Fruit fly (Drosophila melanogaster) whole organism, embryonic: ENCODE data around the gene vkg.

Experiments
- CG10209 ChIP-seq: fragments of 200-800 bp; sonication (Bioruptor generic); optimal IDR thresholded peaks from 3 replicates; lab custom pipeline; 2017; ENCODE audit warnings: missing biosample characterization, mild to moderate bottlenecking, missing genetic modification characterization, missing genetic modification reagents
- CG11723 ChIP-seq: fragments of 200-800 bp; sonication (Bioruptor generic); optimal IDR thresholded peaks from 2 replicates; lab custom pipeline; 2017; ENCODE audit warnings: missing biosample characterization, mild to moderate bottlenecking, missing genetic modification characterization
- CG1603 ChIP-seq: fragments of 200-800 bp; sonication (Bioruptor generic); optimal IDR thresholded peaks from 2 replicates; lab custom pipeline; 2019; ENCODE audit warnings: missing biosample characterization, mild to moderate bottlenecking, missing genetic modification characterization, moderate library complexity
- CG17328 ChIP-seq: fragments of 200-800 bp; sonication (Bioruptor generic); IDR thresholded peaks from 2 replicates; pipeline ENCODE4 v1.3.6; 2022; ENCODE audit warnings: missing biosample characterization, missing genetic modification characterization
- CG2116 ChIP-seq: fragments of 200-800 bp; sonication (Bioruptor generic); optimal IDR thresholded peaks from 3 replicates; lab custom pipeline; 2018; ENCODE audit warnings: missing biosample characterization, mild to moderate bottlenecking, missing genetic modification characterization
- CG6654 ChIP-seq: fragments of 200-800 bp; sonication (Bioruptor generic); optimal IDR thresholded peaks from 2 replicates; lab custom pipeline; 2017; ENCODE audit warnings: missing biosample characterization, mild to moderate bottlenecking, missing genetic modification characterization
- CG7556 ChIP-seq: fragments of 200-800 bp; sonication (Bioruptor generic); optimal IDR thresholded peaks from 2 replicates; lab custom pipeline; 2017; ENCODE audit warnings: missing biosample characterization, mild to moderate bottlenecking, missing genetic modification characterization
- CG8359 ChIP-seq: fragments of 200-800 bp; sonication (Bioruptor generic); optimal IDR thresholded peaks from 2 replicates; lab custom pipeline; 2017; ENCODE audit warnings: missing biosample characterization, mild to moderate bottlenecking, missing genetic modification characterization, borderline replicate concordance
- D ChIP-seq, 2 experiments: fragments of 200-800 bp in 1 of 2; fragments of >200 bp in 1 of 2; sonication (Bioruptor generic) in 1 of 2; optimal IDR thresholded peaks; 2 replicates in 1 of 2; 3 replicates in 1 of 2; lab custom pipeline; 2017; ENCODE audit warnings: mild to moderate bottlenecking in 1 of 2, missing biosample characterization in 1 of 2, missing genetic modification characterization in 1 of 2, missing genetic modification reagents in 1 of 2
- Drgx ChIP-seq: fragments of 200-800 bp; sonication (Bioruptor generic); IDR thresholded peaks from 2 replicates; pipeline ENCODE4 v1.3.6; 2022; ENCODE audit warnings: missing biosample characterization, missing genetic modification characterization
- Hr51 ChIP-seq, 2 experiments: fragments of 200-800 bp; sonication (Bioruptor generic); optimal IDR thresholded peaks; 2 replicates in 1 of 2; 3 replicates in 1 of 2; lab custom pipeline; 2016 to 2018; ENCODE audit warnings: missing biosample characterization in 2 of 2, missing genetic modification characterization in 2 of 2, mild to moderate bottlenecking in 1 of 2, moderate library complexity in 1 of 2
- Med ChIP-seq: fragments of 200-800 bp; sonication (Bioruptor generic); peaks from one replicate; lab custom pipeline; 2016; ENCODE audit warnings: missing biosample characterization, missing genetic modification characterization, mild to moderate bottlenecking, inconsistent platforms, moderate library complexity
- Neu2 ChIP-seq: fragments of 200-800 bp; sonication (Bioruptor generic); optimal IDR thresholded peaks from 3 replicates; lab custom pipeline; 2016; ENCODE audit warnings: missing biosample characterization, missing genetic modification characterization, borderline replicate concordance
- Oli ChIP-seq: fragments of 200-800 bp; sonication (Bioruptor generic); optimal IDR thresholded peaks from 2 replicates; lab custom pipeline; 2018; ENCODE audit warnings: missing biosample characterization, mild to moderate bottlenecking, missing genetic modification characterization, moderate library complexity
- Vsx1 ChIP-seq: fragments of 200-800 bp; sonication (Bioruptor generic); optimal IDR thresholded peaks from 2 replicates; lab custom pipeline; 2017; ENCODE audit warnings: missing biosample characterization, mild to moderate bottlenecking, missing genetic modification characterization, missing genetic modification reagents
- bbx ChIP-seq: fragments of 200-800 bp; sonication (Bioruptor generic); IDR thresholded peaks from 2 replicates; pipeline ENCODE4 v1.3.6; 2022; ENCODE audit warnings: missing biosample characterization, missing genetic modification characterization; ENCODE audit not compliant: partially characterized antibody
- bsh ChIP-seq, 2 experiments: fragments of 200-800 bp; sonication (Bioruptor generic); optimal IDR thresholded peaks; 2 replicates each; lab custom pipeline; 2017 to 2018; ENCODE audit warnings: mild to moderate bottlenecking in 2 of 2, missing biosample characterization in 2 of 2, missing genetic modification characterization in 2 of 2, moderate library complexity in 1 of 2
- cad ChIP-seq: fragments of >200 bp; optimal IDR thresholded peaks from 2 replicates; lab custom pipeline; 2017; ENCODE audit warnings: missing biosample characterization, missing genetic modification characterization
- ci ChIP-seq: fragments of 200-800 bp; sonication (Bioruptor generic); IDR thresholded peaks from 3 replicates; pipeline ENCODE4 v1.3.6; 2022; ENCODE audit warnings: missing biosample characterization, missing genetic modification characterization
- esg ChIP-seq: fragments of 200-800 bp; sonication (Bioruptor generic); conservative IDR thresholded peaks from 2 replicates; pipeline ENCODE4 v1.3.6; 2022; ENCODE audit warnings: missing biosample characterization, missing genetic modification characterization
- gem ChIP-seq: fragments of 200-800 bp; sonication (Bioruptor generic); optimal IDR thresholded peaks from 2 replicates; lab custom pipeline; 2019; ENCODE audit warnings: missing biosample characterization, mild to moderate bottlenecking, missing genetic modification characterization, moderate library complexity
- ind ChIP-seq: fragments of 200-800 bp; sonication (Bioruptor generic); optimal IDR thresholded peaks from 3 replicates; lab custom pipeline; 2016; ENCODE audit warnings: missing biosample characterization, missing genetic modification characterization
- ken ChIP-seq: fragments of 200-800 bp; sonication (Bioruptor generic); IDR thresholded peaks from 3 replicates; pipeline ENCODE4 v1.3.6; 2022; ENCODE audit warnings: missing biosample characterization, missing genetic modification characterization
- lov ChIP-seq, 2 experiments: fragments of 200-800 bp in 1 of 2; fragments of >200 bp in 1 of 2; sonication (Bioruptor generic) in 1 of 2; IDR thresholded peaks in 1 of 2; optimal IDR thresholded peaks in 1 of 2; 2 replicates in 1 of 2; 3 replicates in 1 of 2; pipeline versions ENCODE4 v1.3.6 to Lab custom; 2017 to 2022; ENCODE audit warnings: missing biosample characterization in 1 of 2, missing genetic modification characterization in 1 of 2
- ranshi ChIP-seq: fragments of 200-800 bp; sonication (Bioruptor generic); IDR thresholded peaks from 2 replicates; pipeline ENCODE4 v1.3.6; 2022; ENCODE audit warnings: missing biosample characterization, missing genetic modification characterization
- row ChIP-seq: fragments of 200-800 bp; sonication (Bioruptor generic); IDR thresholded peaks from 3 replicates; pipeline ENCODE4 v1.3.6; 2022; ENCODE audit warnings: missing biosample characterization, missing genetic modification characterization
- sens ChIP-seq: fragments of 200-800 bp; sonication (Bioruptor generic); peaks from one replicate; lab custom pipeline; 2016; ENCODE audit warnings: missing biosample characterization, missing genetic modification characterization
- shn ChIP-seq: fragments of 200-800 bp; sonication (Bioruptor generic); optimal IDR thresholded peaks from 3 replicates; lab custom pipeline; 2016; ENCODE audit warnings: missing biosample characterization, missing genetic modification characterization
- sisA ChIP-seq: fragments of 200-800 bp; sonication (Bioruptor generic); IDR thresholded peaks from 2 replicates; pipeline ENCODE4 v1.3.6; 2022; ENCODE audit warnings: missing biosample characterization, missing genetic modification characterization
- slbo ChIP-seq: fragments of 200-800 bp; sonication (Bioruptor generic); IDR thresholded peaks from 2 replicates; pipeline ENCODE4 v1.3.6; 2022; ENCODE audit warnings: missing biosample characterization, missing genetic modification characterization
- tgo ChIP-seq: fragments of 200-800 bp; sonication (Bioruptor generic); IDR thresholded peaks from 3 replicates; pipeline ENCODE4 v1.3.6; 2022; ENCODE audit warnings: missing biosample characterization, missing genetic modification characterization
- tio ChIP-seq: fragments of 200-800 bp; sonication (Bioruptor generic); optimal IDR thresholded peaks from 2 replicates; lab custom pipeline; 2017; ENCODE audit warnings: missing biosample characterization, missing genetic modification characterization, inconsistent platforms
- toy ChIP-seq: fragments of 200-800 bp; sonication (Bioruptor generic); IDR thresholded peaks from 2 replicates; pipeline ENCODE4 v1.3.6; 2022; ENCODE audit warnings: missing biosample characterization, missing genetic modification characterization
- wdn ChIP-seq: fragments of 200-800 bp; sonication (Bioruptor generic); IDR thresholded peaks from 2 replicates; pipeline ENCODE4 v1.3.6; 2022; ENCODE audit warnings: missing biosample characterization, missing genetic modification characterization
- zen ChIP-seq: fragments of 200-800 bp; sonication (Bioruptor generic); optimal IDR thresholded peaks from 3 replicates; lab custom pipeline; 2018; ENCODE audit warnings: missing biosample characterization, mild to moderate bottlenecking, missing genetic modification characterization, moderate library complexity
- zfh2 ChIP-seq: fragments of 200-800 bp; sonication (Bioruptor generic); optimal IDR thresholded peaks from 2 replicates; lab custom pipeline; 2016; ENCODE audit warnings: missing biosample characterization, missing genetic modification characterization

Gene vkg

DNA sequence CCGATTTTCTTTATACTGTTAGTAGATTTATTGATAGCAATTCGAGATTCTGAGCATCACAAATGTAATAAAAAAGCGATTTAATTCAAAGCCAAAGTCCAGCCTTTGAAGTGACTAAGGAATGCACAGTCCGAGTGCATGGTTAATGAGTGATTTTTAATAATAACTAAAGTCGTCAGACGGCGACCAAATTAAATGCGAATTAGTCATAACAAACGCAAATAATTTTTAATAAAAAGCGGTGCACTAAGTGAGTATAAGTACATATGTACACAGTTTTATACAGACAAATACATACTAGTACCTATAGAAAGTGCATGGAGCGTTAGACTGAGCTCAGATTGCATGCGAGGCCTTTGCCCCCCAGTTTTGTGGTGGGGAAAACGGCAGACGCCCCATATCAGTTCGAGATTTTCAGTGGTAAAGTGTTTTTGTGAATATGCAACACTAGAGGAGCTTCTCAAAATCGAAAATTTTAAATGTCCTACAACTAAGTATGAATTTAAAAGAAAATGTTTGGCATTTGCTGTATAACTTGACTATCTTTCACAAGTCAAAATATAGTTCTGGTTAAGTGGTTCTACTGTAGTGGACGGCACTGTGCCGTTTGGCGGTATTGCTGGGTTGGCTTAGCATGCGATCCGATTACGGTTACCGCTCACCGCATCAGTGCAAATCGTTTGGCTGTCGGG, 25.1 kb downstream of the vkg start (continued):
- TF ChIP-seq sisA (GFP tag; lab: Robert Waterston, UW), result peak; percentile 31; the same call in 1 of the 2 replicates
- 0 out of 2 replicates have a peak, but pooled peaks have one; percentile 40 for TF ChIP-seq CG17328
- TF ChIP-seq Oli (tag; lab: Kevin White, UChicago), result peak; percentile 7
- no peak for TF ChIP-seq cad (GFP tag; lab: Kevin White, UChicago)
- peak; percentile 3 for TF ChIP-seq CG10209 (GFP tag; lab: Kevin White, UChicago)
- TF ChIP-seq Neu2 (GFP tag; lab: Kevin White, UChicago), result no peak
- TF ChIP-seq ranshi, result no peak
- TF ChIP-seq Vsx1 (GFP tag; lab: Kevin White, UChicago), result no peak
- peak; percentile 4 for TF ChIP-seq tio (GFP tag; lab: Kevin White, UChicago)
- TF ChIP-seq Drgx, result peak; percentile 70
- TF ChIP-seq D (optimal IDR thresholded peaks at IDR 0.05; lab: Kevin White, UChicago), result no peak
- no peak for TF ChIP-seq D (GFP tag; optimal IDR thresholded peaks at IDR 0.05; lab: Kevin White, UChicago)
- peak; percentile 27 for TF ChIP-seq Med (GFP tag; lab: Kevin White, UChicago)
- TF ChIP-seq zen, result no peak
- no peak for TF ChIP-seq CG11723 (GFP tag; lab: Kevin White, UChicago)
- no peak for TF ChIP-seq lov (optimal IDR thresholded peaks at IDR 0.05; lab: Kevin White, UChicago)
- 0 out of 3 replicates have a peak, but pooled peaks have one; percentile 25 for TF ChIP-seq lov (GFP tag; IDR thresholded peaks at IDR 0.05; lab: Robert Waterston, UW)
- TF ChIP-seq shn (GFP tag; lab: Kevin White, UChicago), result no peak
- TF ChIP-seq bbx (GFP tag; lab: Robert Waterston, UW), result no peak
- peak in 1 of 2 experiments; percentile 19 for TF ChIP-seq bsh (GFP tag; optimal IDR thresholded peaks at IDR 0.05; lab: Kevin White, UChicago)
- 0 out of 3 replicates have a peak, but pooled peaks have one; percentile 13 for TF ChIP-seq tgo (GFP tag; lab: Robert Waterston, UW)
- TF ChIP-seq CG8359 (GFP tag; lab: Kevin White, UChicago), result no peak
- TF ChIP-seq CG7556 (GFP tag; lab: Kevin White, UChicago), result no peak
- 0 out of 3 replicates have a peak, but pooled peaks have one; percentile 40 for TF ChIP-seq ci
- TF ChIP-seq row (GFP tag; lab: Robert Waterston, UW), result peak; percentile 34; the same call in 1 of the 3 replicates
- 0 out of 2 replicates have a peak, but pooled peaks have one; percentile 17 for TF ChIP-seq esg (GFP tag; lab: Robert Waterston, UW)
- TF ChIP-seq ken (GFP tag; lab: Robert Waterston, UW), result 0 out of 3 replicates have a peak, but pooled peaks have one; percentile 5
- peak; percentile 72 for TF ChIP-seq sens (GFP tag; lab: Kevin White, UChicago)
- peak; percentile 21 for TF ChIP-seq gem (tag; lab: Kevin White, UChicago)
- no peak for TF ChIP-seq CG2116 (GFP tag; lab: Kevin White, UChicago)
- TF ChIP-seq CG1603 (tag; lab: Kevin White, UChicago), result peak; percentile 19
- TF ChIP-seq zfh2 (GFP tag; lab: Kevin White, UChicago), result peak; percentile 19

DNA sequence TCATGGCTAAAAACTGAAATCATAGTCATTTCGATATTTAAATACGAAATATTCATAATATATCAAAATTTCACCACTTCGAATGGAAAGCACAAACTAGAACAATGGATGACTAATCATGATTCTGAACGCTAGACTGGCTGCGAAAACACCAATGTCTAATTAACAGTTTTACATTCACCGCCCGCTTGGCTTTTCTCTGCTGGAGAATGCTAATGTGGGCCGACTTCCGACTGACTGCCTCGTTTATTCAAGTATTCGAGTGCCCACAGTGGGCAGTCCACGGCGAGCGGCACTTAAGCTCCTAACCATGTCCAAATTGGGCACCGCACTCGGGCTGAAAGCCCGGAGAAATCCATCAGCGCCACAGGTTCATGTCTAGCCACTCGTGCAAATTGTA, 26.0 kb downstream of the vkg start:
- TF ChIP-seq toy (GFP tag; lab: Robert Waterston, UW), result peak; percentile 41; the same call in 1 of the 2 replicates
- TF ChIP-seq CG6654, result peak; percentile 92
- no peak for TF ChIP-seq Hr51 (GFP tag; optimal IDR thresholded peaks at IDR 0.05; lab: Kevin White, UChicago)
- 0 out of 2 replicates have a peak, but pooled peaks have one; percentile 5 for TF ChIP-seq slbo (GFP tag; lab: Robert Waterston, UW)
- 0 out of 2 replicates have a peak, but pooled peaks have one; percentile 17 for TF ChIP-seq wdn (GFP tag; lab: Robert Waterston, UW)
- TF ChIP-seq ind, result no peak
- TF ChIP-seq cad (GFP tag; lab: Kevin White, UChicago), result peak; percentile 33
- peak; percentile 40 for TF ChIP-seq Med (GFP tag; lab: Kevin White, UChicago)
- TF ChIP-seq, all 482 proteins: peak for 6
